Worm (Caenorhabditis elegans): ENCODE results near the gene C32D5.10.

Gene C32D5.10

ce11 chrII:6331222-6331830 is 20.5 kb downstream of the C32D5.10 start, which contains the start of gene set-4 (continued):
- TF ChIP-seq lsy-2 (tag; optimal IDR thresholded peaks at IDR 0.05) (peak; percentile 79 to 95), zip-2 (tag; optimal IDR thresholded peaks at IDR 0.05) (no peak), aha-1 (tag) (peak; percentile 99), nhr-41 (GFP tag; IDR thresholded peaks at IDR 0.05) (peak; percentile 22; the same call in 1 of the 2 replicates), unc-39 (tag; optimal IDR thresholded peaks at IDR 0.05) (no peak), dpl-1 (GFP tag; optimal IDR thresholded peaks at IDR 0.05) (peak; percentile 88), madf-5 (GFP tag; IDR thresholded peaks at IDR 0.05) (no peak), T20F7.1 (GFP tag; optimal IDR thresholded peaks at IDR 0.05) (peak; percentile 85), vab-7 (GFP tag; IDR thresholded peaks at IDR 0.05) (0 out of 2 replicates have a peak, but pooled peaks have one; percentile 29), unc-130 (GFP tag; optimal IDR thresholded peaks at IDR 0.05) (peak; percentile 48), daf-8 (GFP tag; IDR thresholded peaks at IDR 0.05) (no peak), nhr-10 (tag; optimal IDR thresholded peaks at IDR 0.05) (peak; percentile 23), mes-2 (tag; optimal IDR thresholded peaks at IDR 0.05; ENCODE audit: poor library complexity, severe bottlenecking) (peak; percentile 89), sdz-12 (GFP tag; optimal IDR thresholded peaks at IDR 0.05) (no peak), ceh-62 (tag; optimal IDR thresholded peaks at IDR 0.05) (no peak), snpc-4 (tag; optimal IDR thresholded peaks at IDR 0.05) (no peak), egl-27 (tag; optimal IDR thresholded peaks at IDR 0.05) (no peak), Y105C5A.15 (GFP tag; IDR thresholded peaks at IDR 0.05) (no peak), rbr-2 (tag; optimal IDR thresholded peaks at IDR 0.05) (peak; percentile 96), jun-1 (tag; optimal IDR thresholded peaks at IDR 0.05) (peak; percentile 77), Y5F2A.4 (GFP tag; optimal IDR thresholded peaks at IDR 0.05) (no peak), T26A8.4 (GFP tag; IDR thresholded peaks at IDR 0.05) (peak; percentile 88), aly-2 (tag; optimal IDR thresholded peaks at IDR 0.05) (no peak), lin-1 (GFP tag; IDR thresholded peaks at IDR 0.05) (peak; percentile 82; the same call in 1 of the 2 replicates), ceh-32 (tag; optimal IDR thresholded peaks at IDR 0.05; ENCODE audit: poor library complexity) (no peak), ceh-44 (GFP tag; IDR thresholded peaks at IDR 0.05) (no peak), nhr-25 (tag; optimal IDR thresholded peaks at IDR 0.05; ENCODE audit: borderline replicate concordance, insufficient read depth) (peak; percentile 85), zfp-3 (GFP tag; conservative IDR thresholded peaks at IDR 0.05) (0 out of 2 replicates have a peak, but pooled peaks have one; percentile 65), madf-9 (GFP tag; conservative IDR thresholded peaks at IDR 0.05) (peak; percentile 64; the same call in 1 of the 2 replicates), F10B5.3 (tag; optimal IDR thresholded peaks at IDR 0.05) (peak; percentile 41), nhr-28 (tag; optimal IDR thresholded peaks at IDR 0.05) (peak; percentile 86), ztf-7 (tag; optimal IDR thresholded peaks at IDR 0.05) (peak; percentile 72), mep-1 (tag; optimal IDR thresholded peaks at IDR 0.05) (peak; percentile 96), F26F4.8 (GFP tag; conservative IDR thresholded peaks at IDR 0.05) (no peak), daf-19 (GFP tag; conservative IDR thresholded peaks at IDR 0.05) (0 out of 2 replicates have a peak, but pooled peaks have one; percentile 59), ceh-28 (tag; optimal IDR thresholded peaks at IDR 0.05) (peak; percentile 29), saeg-2 (GFP tag; IDR thresholded peaks at IDR 0.05) (no peak), spr-3 (GFP tag; optimal IDR thresholded peaks at IDR 0.05) (peak; percentile 68), nhr-6 (tag; optimal IDR thresholded peaks at IDR 0.05) (peak; percentile 79), lin-29 (GFP tag; IDR thresholded peaks at IDR 0.05) (0 out of 2 replicates have a peak, but pooled peaks have one; percentile 20), unc-62 (GFP tag; optimal IDR thresholded peaks at IDR 0.05 in 1 of 2) (peak in 1 of 2 experiments; percentile 75), unc-62 (tag; optimal IDR thresholded peaks at IDR 0.05) (no peak), D1046.2 (GFP tag; IDR thresholded peaks at IDR 0.05) (no peak), ztf-11 (tag; optimal IDR thresholded peaks at IDR 0.05) (peak; percentile 16), lim-7 (GFP tag; IDR thresholded peaks at IDR 0.05) (no peak), daf-16 (GFP tag; optimal IDR thresholded peaks at IDR 0.05) (peak; percentile 50 to 86), daf-16 (tag; optimal IDR thresholded peaks at IDR 0.05) (peak; percentile 75), pha-4 (GFP tag; IDR thresholded peaks at IDR 0.05) (peak; percentile 68), pha-4 (tag; optimal IDR thresholded peaks at IDR 0.05) (peak; percentile 67), pqm-1 (tag; optimal IDR thresholded peaks at IDR 0.05) (peak; percentile 32), snpc-1.2 (GFP tag; IDR thresholded peaks at IDR 0.05) (no peak), lin-39 (tag; optimal IDR thresholded peaks at IDR 0.05) (no peak)
